ENCODE assay signal across 2 fruit fly cellular contexts in genomic region chr3R:8287697-8288096, dm6.
TF ChIP-seq lines count a peak whose summit lies in the region.

Nazo (plus strand) TSS chr3R:8287876.

- TF ChIP-seq CTCF in whole organism, embryonic (GFP tag; optimal IDR thresholded peaks at IDR 0.05; lab: Kevin White, UChicago): no peak

TF ChIP-seq in whole organism, embryonic, 481 proteins besides CTCF, POLR2A, EP300 and RAD21:
- TF ChIP-seq Dref (GFP tag; IDR thresholded peaks at IDR 0.05; lab: Robert Waterston, UW): peak; percentile 18; the same call in 1 of the 2 replicates
- no peak for TF ChIP-seq ase (GFP tag; IDR thresholded peaks at IDR 0.05; lab: Robert Waterston, UW)
- no peak for TF ChIP-seq CG10321 (GFP tag; IDR thresholded peaks at IDR 0.05; lab: Robert Waterston, UW)
- no peak for TF ChIP-seq bcd (GFP tag; optimal IDR thresholded peaks at IDR 0.05; lab: Kevin White, UChicago)
- no peak for TF ChIP-seq CG6689 (GFP tag; IDR thresholded peaks at IDR 0.05; lab: Robert Waterston, UW)

TF ChIP-seq in whole organism, wandering third instar larva, 38 proteins besides CTCF, POLR2A, EP300 and RAD21:
- TF ChIP-seq Rel (GFP tag; optimal IDR thresholded peaks at IDR 0.05; lab: Kevin White, UChicago) (no peak), Rel (tag; optimal IDR thresholded peaks at IDR 0.05; lab: Kevin White, UChicago) (peak; percentile 90), Sp1 (GFP tag; optimal IDR thresholded peaks at IDR 0.05; lab: Kevin White, UChicago) (no peak)
